Fruit fly (Drosophila melanogaster): ENCODE results near the gene Jon99Cii.

Jon99Cii gene

dm6 chr3R:29891183-29891582 is 33.2 kb downstream of the Jon99Cii start (continued):
- no peak for TF ChIP-seq cad (GFP tag; optimal IDR thresholded peaks at IDR 0.05)
- TF ChIP-seq Dll (GFP tag; IDR thresholded peaks at IDR 0.05; ENCODE audit: partially characterized antibody), result no peak
- no peak for TF ChIP-seq Hr39 (optimal IDR thresholded peaks at IDR 0.05)
- no peak for TF ChIP-seq Mrtf (GFP tag; IDR thresholded peaks at IDR 0.05)
- TF ChIP-seq CG33557 (GFP tag; optimal IDR thresholded peaks at IDR 0.05), result no peak
- TF ChIP-seq Dref (GFP tag; IDR thresholded peaks at IDR 0.05), result no peak
- peak in 1 of 2 experiments; percentile 3 for TF ChIP-seq tll (GFP tag; optimal IDR thresholded peaks at IDR 0.05)
- TF ChIP-seq CG5245 (GFP tag; optimal IDR thresholded peaks at IDR 0.05), result no peak
- TF ChIP-seq gcm (GFP tag; optimal IDR thresholded peaks at IDR 0.05), result no peak
- no peak for TF ChIP-seq wor (GFP tag; IDR thresholded peaks at IDR 0.05)
- TF ChIP-seq pan (optimal IDR thresholded peaks at IDR 0.05), result no peak
- no peak for TF ChIP-seq pan (GFP tag; optimal IDR thresholded peaks at IDR 0.05 in 1 of 2, IDR thresholded peaks at IDR 0.05 in 1 of 2)
- no peak for TF ChIP-seq Sox102F (GFP tag; optimal IDR thresholded peaks at IDR 0.05)
- no peak for TF ChIP-seq CG33213 (GFP tag; optimal IDR thresholded peaks at IDR 0.05)
- TF ChIP-seq CG16815 (GFP tag; optimal IDR thresholded peaks at IDR 0.05), result no peak
- TF ChIP-seq CG11093 (GFP tag; IDR thresholded peaks at IDR 0.05), result no peak
- TF ChIP-seq CG13624 (GFP tag; optimal IDR thresholded peaks at IDR 0.05), result no peak
- TF ChIP-seq CG15514 (GFP tag; optimal IDR thresholded peaks at IDR 0.05), result peak; percentile 42
- TF ChIP-seq CG9817 (tag; optimal IDR thresholded peaks at IDR 0.05), result no peak
- no peak for TF ChIP-seq NFAT (GFP tag; IDR thresholded peaks at IDR 0.05)
- TF ChIP-seq Nf-YB (GFP tag; optimal IDR thresholded peaks at IDR 0.05), result no peak
- TF ChIP-seq sna (GFP tag; IDR thresholded peaks at IDR 0.05; ENCODE audit: partially characterized antibody), result no peak
- TF ChIP-seq CG2678 (tag; optimal IDR thresholded peaks at IDR 0.05), result peak; percentile 52
- TF ChIP-seq crc (GFP tag; optimal IDR thresholded peaks at IDR 0.05), result no peak
- peak; percentile 18 for TF ChIP-seq dmrt99B (tag; optimal IDR thresholded peaks at IDR 0.05)
- TF ChIP-seq CG18599 (GFP tag; optimal IDR thresholded peaks at IDR 0.05), result peak; percentile 71
- TF ChIP-seq Poxn (GFP tag; IDR thresholded peaks at IDR 0.05), result no peak
- TF ChIP-seq NC2α (GFP tag; optimal IDR thresholded peaks at IDR 0.05), result no peak
- no peak for TF ChIP-seq prd (optimal IDR thresholded peaks at IDR 0.05)
- no peak for TF ChIP-seq prd (GFP tag; IDR thresholded peaks at IDR 0.05)
- TF ChIP-seq Tbp (GFP tag; optimal IDR thresholded peaks at IDR 0.05), result no peak
- no peak for TF ChIP-seq CG13123 (GFP tag; optimal IDR thresholded peaks at IDR 0.05)
- TF ChIP-seq CoRest (tag; optimal IDR thresholded peaks at IDR 0.05), result peak; percentile 2
- no peak for TF ChIP-seq CG8388 (GFP tag; optimal IDR thresholded peaks at IDR 0.05)
- no peak for TF ChIP-seq hth (optimal IDR thresholded peaks at IDR 0.05)
- no peak for TF ChIP-seq ac (GFP tag; optimal IDR thresholded peaks at IDR 0.05)
- no peak for TF ChIP-seq CG4707 (GFP tag; optimal IDR thresholded peaks at IDR 0.05)
- TF ChIP-seq fu2 (GFP tag; optimal IDR thresholded peaks at IDR 0.05), result no peak
- TF ChIP-seq pho (GFP tag; optimal IDR thresholded peaks at IDR 0.05), result no peak
- no peak for TF ChIP-seq lbe (GFP tag; optimal IDR thresholded peaks at IDR 0.05)
- TF ChIP-seq disco-r (GFP tag; optimal IDR thresholded peaks at IDR 0.05), result no peak
- TF ChIP-seq jumu (GFP tag; optimal IDR thresholded peaks at IDR 0.05), result no peak
- no peak for TF ChIP-seq Gug (GFP tag; IDR thresholded peaks at IDR 0.05)
- TF ChIP-seq CG15269 (tag; optimal IDR thresholded peaks at IDR 0.05), result peak; percentile 34
- no peak for TF ChIP-seq Adf1 (GFP tag; IDR thresholded peaks at IDR 0.05)
- TF ChIP-seq Doc3 (GFP tag; IDR thresholded peaks at IDR 0.05; ENCODE audit: partially characterized antibody), result no peak
- no peak for TF ChIP-seq ci (GFP tag; IDR thresholded peaks at IDR 0.05)
- no peak; the same call in 1 of the 2 replicates for TF ChIP-seq onecut (GFP tag; IDR thresholded peaks at IDR 0.05)
- TF ChIP-seq gt (GFP tag; IDR thresholded peaks at IDR 0.05), result no peak
- TF ChIP-seq CG8290 (GFP tag; optimal IDR thresholded peaks at IDR 0.05), result peak; percentile 6
- peak in 1 of 2 experiments; percentile 77 for TF ChIP-seq CG8290 (tag; optimal IDR thresholded peaks at IDR 0.05)
- TF ChIP-seq CG9876 (GFP tag; optimal IDR thresholded peaks at IDR 0.05), result no peak
- no peak for TF ChIP-seq CG2889 (GFP tag; IDR thresholded peaks at IDR 0.05)
- TF ChIP-seq br (optimal IDR thresholded peaks at IDR 0.05), result no peak
